Worm (Caenorhabditis elegans): ENCODE measurements around the gene E04F6.6.

DNA sequence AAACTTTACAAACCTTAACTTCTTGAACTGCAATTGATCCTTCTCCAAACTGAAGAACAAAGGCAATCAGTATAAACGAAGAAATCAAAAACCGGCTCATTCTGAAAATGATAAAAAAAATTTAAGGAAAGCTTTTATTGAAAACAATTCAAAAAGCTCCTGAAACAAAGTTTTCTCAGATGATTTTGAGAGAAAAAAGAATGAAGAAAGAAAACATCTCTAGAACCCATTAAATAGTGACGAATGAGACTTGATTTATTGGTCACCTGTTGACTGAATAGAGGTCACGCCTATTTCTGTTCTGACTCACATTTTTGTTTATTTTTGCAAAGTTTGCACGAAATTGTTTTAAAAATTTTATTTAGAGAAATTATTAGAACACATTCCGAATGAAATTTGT lies 11.9 kb upstream of the E04F6.6 start, which contains the start of gene E04F6.8:
- TF ChIP-seq T22C8.4 (GFP tag; IDR thresholded peaks at IDR 0.05), result no peak
- no peak for TF ChIP-seq cog-1 (tag; optimal IDR thresholded peaks at IDR 0.05)
- TF ChIP-seq ztf-29 (GFP tag; IDR thresholded peaks at IDR 0.05), result no peak
- TF ChIP-seq tab-1 (GFP tag; IDR thresholded peaks at IDR 0.05), result no peak
- TF ChIP-seq flt-1 (GFP tag; IDR thresholded peaks at IDR 0.05), result no peak
- no peak for TF ChIP-seq ref-1 (GFP tag; conservative IDR thresholded peaks at IDR 0.05)
- TF ChIP-seq ztf-23 (GFP tag; IDR thresholded peaks at IDR 0.05), result no peak

All from whole organism, midembryonic.